Worm (Caenorhabditis elegans) whole organism, young adult: ENCODE measurements around the gene kin-2.

Source experiments
- C17E4.6 ChIP-seq: fragments of 200-800 bp; sonication (Bioruptor generic); IDR thresholded peaks from 2 replicates; pipeline ENCODE4 v1.3.6; 2022; ENCODE audit warnings: missing genetic modification reagents, missing genetic modification characterization, missing compliant biosample characterization
- D2030.7 ChIP-seq: fragments of 200-800 bp; sonication (Bioruptor generic); IDR thresholded peaks from 2 replicates; pipeline ENCODE4 v1.3.6; 2022; ENCODE audit warnings: missing genetic modification reagents, missing genetic modification characterization, missing compliant biosample characterization
- F37B4.10 ChIP-seq: fragments of 200-800 bp; sonication (Bioruptor generic); IDR thresholded peaks from 2 replicates; pipeline ENCODE4 v1.3.6; 2022; ENCODE audit warnings: missing genetic modification characterization, missing compliant biosample characterization
- K11D2.4 ChIP-seq: fragments of 200-800 bp; sonication (Bioruptor generic); IDR thresholded peaks from 2 replicates; pipeline ENCODE4 v1.3.6; 2022; ENCODE audit warnings: missing genetic modification reagents, missing genetic modification characterization, missing compliant biosample characterization
- K12H6.12 ChIP-seq: fragments of 200-800 bp; sonication (Bioruptor generic); optimal IDR thresholded peaks from 2 replicates; lab custom pipeline; 2018; ENCODE audit warnings: mild to moderate bottlenecking, missing genetic modification characterization, missing compliant biosample characterization
- Y95B8A.8 ChIP-seq: fragments of 200-800 bp; sonication (Bioruptor generic); IDR thresholded peaks from 2 replicates; pipeline ENCODE4 v1.3.6; 2022; ENCODE audit warnings: missing genetic modification reagents, missing genetic modification characterization, missing compliant biosample characterization
- ama-1 ChIP-seq, 3 experiments: fragments of 150-350 bp in 1 of 3; sonication (generic microtip) in 2 of 3; optimal IDR thresholded peaks; 2 replicates each; lab custom pipeline; 2014 to 2018; ENCODE audit warnings: missing biosample characterization in 2 of 3, missing genetic modification characterization in 2 of 3, missing genetic modification reagents in 2 of 3
- aptf-2 ChIP-seq: fragments of 200-800 bp; sonication (Bioruptor generic); conservative IDR thresholded peaks from 2 replicates; pipeline ENCODE4 v1.3.6; 2022; ENCODE audit warnings: missing genetic modification reagents, missing genetic modification characterization, missing compliant biosample characterization
- atf-7 ChIP-seq: sonication (generic microtip); optimal IDR thresholded peaks from 2 replicates; lab custom pipeline; 2017; ENCODE audit warnings: mild to moderate bottlenecking, missing genetic modification characterization, missing compliant biosample characterization
- attf-3 ChIP-seq: fragments of 200-800 bp; sonication (Bioruptor generic); conservative IDR thresholded peaks from 2 replicates; pipeline ENCODE4 v1.3.6; 2022; ENCODE audit warnings: missing genetic modification reagents, missing genetic modification characterization, missing compliant biosample characterization
- attf-6 ChIP-seq: fragments of 200-800 bp; sonication (Bioruptor generic); IDR thresholded peaks from 2 replicates; pipeline ENCODE4 v1.3.6; 2022; ENCODE audit warnings: missing genetic modification reagents, missing genetic modification characterization, missing compliant biosample characterization
- cebp-1 ChIP-seq, 2 experiments: fragments of 200-800 bp in 1 of 2; sonication (Bioruptor generic) in 1 of 2; sonication (generic microtip) in 1 of 2; IDR thresholded peaks in 1 of 2; optimal IDR thresholded peaks in 1 of 2; 2 replicates each; pipeline versions ENCODE4 v1.3.6 to Lab custom; 2017 to 2022; ENCODE audit warnings: missing compliant biosample characterization in 2 of 2, missing genetic modification characterization in 2 of 2, mild to moderate bottlenecking in 1 of 2, missing genetic modification reagents in 1 of 2, moderate library complexity in 1 of 2
- ceh-79 ChIP-seq: sonication (generic microtip); optimal IDR thresholded peaks from 2 replicates; lab custom pipeline; 2017; ENCODE audit warnings: mild to moderate bottlenecking, missing genetic modification characterization, missing compliant biosample characterization
- chd-7 ChIP-seq: sonication (generic microtip); optimal IDR thresholded peaks from 2 replicates; lab custom pipeline; 2016; ENCODE audit warnings: mild to moderate bottlenecking, missing genetic modification characterization, moderate library complexity, missing compliant biosample characterization
- dox-1 ChIP-seq: fragments of 200-800 bp; sonication (Bioruptor generic); IDR thresholded peaks from 2 replicates; pipeline ENCODE4 v1.3.6; 2022; ENCODE audit warnings: missing genetic modification reagents, missing genetic modification characterization, missing compliant biosample characterization
- efl-1 ChIP-seq: fragments of 150-350 bp; optimal IDR thresholded peaks from 2 replicates; lab custom pipeline; 2014; ENCODE audit warnings: missing biosample characterization, missing genetic modification reagents, missing genetic modification characterization
- egrh-3 ChIP-seq: fragments of 200-800 bp; sonication (Bioruptor generic); IDR thresholded peaks from 2 replicates; pipeline ENCODE4 v1.3.6; 2022; ENCODE audit warnings: missing genetic modification reagents, missing genetic modification characterization, missing compliant biosample characterization
- ekl-4 ChIP-seq: fragments of 200-800 bp; sonication (Bioruptor generic); IDR thresholded peaks from 2 replicates; pipeline ENCODE4 v1.3.6; 2022; ENCODE audit warnings: missing genetic modification reagents, missing genetic modification characterization, missing compliant biosample characterization
- ets-4 ChIP-seq: fragments of 200-800 bp; sonication (Bioruptor generic); optimal IDR thresholded peaks from 2 replicates; lab custom pipeline; 2018; ENCODE audit warnings: mild to moderate bottlenecking, missing genetic modification characterization, missing compliant biosample characterization
- gei-17 ChIP-seq: fragments of 200-800 bp; sonication (Bioruptor generic); optimal IDR thresholded peaks from 2 replicates; lab custom pipeline; 2018; ENCODE audit warnings: mild to moderate bottlenecking, missing genetic modification characterization, missing compliant biosample characterization
- him-1 ChIP-seq: sonication (generic microtip); optimal IDR thresholded peaks from 2 replicates; lab custom pipeline; 2016; ENCODE audit warnings: missing genotype, missing genetic modification reagents, missing genetic modification characterization, missing compliant biosample characterization
- hmg-1.2 ChIP-seq: fragments of 200-800 bp; sonication (Bioruptor generic); IDR thresholded peaks from 2 replicates; pipeline ENCODE4 v1.3.6; 2022; ENCODE audit warnings: missing genetic modification reagents, missing genetic modification characterization, missing compliant biosample characterization
- let-607 ChIP-seq, 2 experiments: fragments of 200-800 bp in 1 of 2; sonication (Bioruptor generic) in 1 of 2; sonication (generic microtip) in 1 of 2; optimal IDR thresholded peaks; 2 replicates each; lab custom pipeline; 2016 to 2018; ENCODE audit warnings: mild to moderate bottlenecking in 2 of 2, missing compliant biosample characterization in 2 of 2, missing genetic modification characterization in 2 of 2, moderate library complexity in 2 of 2, missing genotype in 1 of 2
- lin-26 ChIP-seq: fragments of 200-800 bp; sonication (Bioruptor generic); IDR thresholded peaks from 2 replicates; pipeline ENCODE4 v1.3.6; 2022; ENCODE audit warnings: missing genetic modification reagents, missing genetic modification characterization, missing compliant biosample characterization
- lin-35 ChIP-seq, 3 experiments: fragments of 150-350 bp in 2 of 3; sonication (generic microtip) in 1 of 3; optimal IDR thresholded peaks; 2 replicates each; lab custom pipeline; 2014 to 2018; ENCODE audit warnings: missing biosample characterization in 3 of 3, missing genetic modification characterization in 3 of 3, missing genetic modification reagents in 3 of 3
- lin-40 ChIP-seq: sonication (generic microtip); optimal IDR thresholded peaks from 2 replicates; lab custom pipeline; 2016; ENCODE audit warnings: missing genetic modification characterization, mild to moderate bottlenecking, missing compliant biosample characterization, missing genotype, missing genetic modification reagents
- mcd-1 ChIP-seq: fragments of 200-800 bp; sonication (Bioruptor generic); IDR thresholded peaks from 2 replicates; pipeline ENCODE4 v1.3.6; 2022; ENCODE audit warnings: missing genetic modification reagents, missing genetic modification characterization, missing compliant biosample characterization
- mes-4 ChIP-seq: sonication (generic microtip); optimal IDR thresholded peaks from 2 replicates; lab custom pipeline; 2016; ENCODE audit warnings: missing genotype, missing genetic modification characterization, missing compliant biosample characterization
- nfyb-1 ChIP-seq: fragments of 200-800 bp; sonication (Bioruptor generic); IDR thresholded peaks from 2 replicates; pipeline ENCODE4 v1.3.6; 2022; ENCODE audit warnings: missing genetic modification reagents, missing genetic modification characterization, missing compliant biosample characterization
- nhr-120 ChIP-seq: fragments of 200-800 bp; sonication (Bioruptor generic); IDR thresholded peaks from 2 replicates; pipeline ENCODE4 v1.3.6; 2022; ENCODE audit warnings: missing genetic modification characterization, missing compliant biosample characterization
- nhr-27 ChIP-seq: fragments of 200-800 bp; sonication (Bioruptor generic); optimal IDR thresholded peaks from 2 replicates; lab custom pipeline; 2018; ENCODE audit warnings: mild to moderate bottlenecking, missing genetic modification characterization, moderate library complexity, missing compliant biosample characterization
- rcor-1 ChIP-seq: fragments of 200-800 bp; sonication (Bioruptor generic); IDR thresholded peaks from 2 replicates; pipeline ENCODE4 v1.3.6; 2022; ENCODE audit warnings: missing genetic modification reagents, missing genetic modification characterization, missing compliant biosample characterization
- repo-1 ChIP-seq: sonication (generic microtip); optimal IDR thresholded peaks from 2 replicates; lab custom pipeline; 2017; ENCODE audit warnings: mild to moderate bottlenecking, missing genetic modification characterization, missing compliant biosample characterization
- rpc-1 ChIP-seq, 2 experiments: fragments of 150-350 bp in 1 of 2; sonication (generic microtip) in 1 of 2; optimal IDR thresholded peaks; 2 replicates each; lab custom pipeline; 2014 to 2018; ENCODE audit warnings: missing biosample characterization in 1 of 2, missing genetic modification characterization in 1 of 2, missing genetic modification reagents in 1 of 2, missing genotype in 1 of 2
- snpc-1.1 ChIP-seq: sonication (generic microtip); optimal IDR thresholded peaks from 2 replicates; lab custom pipeline; 2017; ENCODE audit warnings: missing genetic modification characterization, mild to moderate bottlenecking, missing compliant biosample characterization, antibody characterized with exemption, moderate library complexity, missing genotype, missing genetic modification reagents; ENCODE audit not compliant: insufficient read depth
- somi-1 ChIP-seq: fragments of 200-800 bp; sonication (Bioruptor generic); optimal IDR thresholded peaks from 2 replicates; lab custom pipeline; 2018; ENCODE audit warnings: mild to moderate bottlenecking, missing genetic modification characterization, missing compliant biosample characterization
- tbp1 ChIP-seq: fragments of 200-800 bp; sonication (Bioruptor generic); optimal IDR thresholded peaks from 2 replicates; lab custom pipeline; 2018; ENCODE audit warnings: mild to moderate bottlenecking, missing genetic modification characterization, missing compliant biosample characterization
- unc-130 ChIP-seq: sonication (generic microtip); optimal IDR thresholded peaks from 2 replicates; lab custom pipeline; 2016; ENCODE audit warnings: missing genetic modification reagents, missing genetic modification characterization, missing compliant biosample characterization
- xnd-1 ChIP-seq: sonication (generic microtip); optimal IDR thresholded peaks from 2 replicates; lab custom pipeline; 2016; ENCODE audit warnings: missing genotype, missing genetic modification reagents, missing genetic modification characterization, missing compliant biosample characterization
- zfh-2 ChIP-seq: fragments of 200-800 bp; sonication (Bioruptor generic); conservative IDR thresholded peaks from 2 replicates; pipeline ENCODE4 v1.3.6; 2022; ENCODE audit warnings: missing genetic modification reagents, missing genetic modification characterization, missing compliant biosample characterization
- ztf-18 ChIP-seq: sonication (generic microtip); optimal IDR thresholded peaks from 2 replicates; lab custom pipeline; 2016; ENCODE audit warnings: missing genotype, mild to moderate bottlenecking, missing genetic modification characterization, missing compliant biosample characterization

kin-2 gene

DNA sequence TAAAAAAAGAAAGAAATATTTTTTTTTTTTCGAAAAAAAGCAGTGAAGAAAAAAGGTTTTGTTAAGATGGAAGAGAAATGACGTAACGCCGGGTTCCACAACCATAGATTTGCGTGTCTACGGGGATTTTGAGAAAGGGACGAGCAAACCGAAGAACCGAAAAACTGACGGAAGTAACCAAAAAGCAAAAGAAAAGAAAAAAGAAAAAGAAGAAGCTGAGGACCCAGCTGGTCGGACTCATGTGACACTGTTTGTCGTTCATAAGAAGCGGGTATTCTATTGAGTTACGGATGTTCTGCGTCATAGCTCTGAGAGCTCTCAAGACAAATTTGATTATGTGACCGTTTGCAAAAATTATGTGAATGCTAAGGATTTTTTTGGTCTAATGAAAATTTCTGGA lies 5.1 kb upstream of the kin-2 start:
- TF ChIP-seq lin-26 (no peak), lin-40 (tag; lab: Kevin White, UChicago) (peak; percentile 14), cebp-1 (GFP tag; IDR thresholded peaks at IDR 0.05; lab: Robert Waterston, UW) (no peak), cebp-1 (tag; optimal IDR thresholded peaks at IDR 0.05; lab: Kevin White, UChicago) (peak; percentile 11), atf-7 (peak; percentile 8), hmg-1.2 (GFP tag; lab: Robert Waterston, UW) (0 out of 2 replicates have a peak, but pooled peaks have one; percentile 13), ztf-18 (tag; lab: Kevin White, UChicago) (no peak), K12H6.12 (tag; lab: Kevin White, UChicago) (peak; percentile 59)

DNA sequence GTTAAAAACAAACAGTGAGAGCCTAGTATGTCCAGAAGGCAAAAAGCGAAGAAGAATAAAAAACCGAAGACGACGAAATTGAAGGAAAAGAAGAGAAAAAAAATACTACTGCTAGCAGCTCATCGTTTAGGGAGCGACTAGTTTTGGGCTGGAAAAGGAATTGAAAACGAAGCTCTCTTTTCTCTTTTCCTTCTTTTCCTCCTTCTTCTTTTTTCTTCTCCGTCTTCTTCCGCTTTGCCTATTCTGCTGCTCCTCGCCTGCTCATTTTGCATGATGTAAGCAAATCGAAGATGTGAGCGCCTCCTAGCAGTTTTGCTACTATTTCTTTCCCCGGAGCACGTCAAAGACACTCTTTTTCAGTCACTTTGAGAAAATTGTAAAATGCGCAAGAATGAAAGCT lies 4.0 kb upstream of the kin-2 start:
- no peak for TF ChIP-seq tbp1
- no peak for TF ChIP-seq F37B4.10 (GFP tag; lab: Robert Waterston, UW)
- 0 out of 2 replicates have a peak, but pooled peaks have one; percentile 39 for TF ChIP-seq ekl-4 (GFP tag; lab: Robert Waterston, UW)
- TF ChIP-seq mes-4 = no peak
- TF ChIP-seq zfh-2 (GFP tag; lab: Robert Waterston, UW) = 0 out of 2 replicates have a peak, but pooled peaks have one; percentile 17

DNA sequence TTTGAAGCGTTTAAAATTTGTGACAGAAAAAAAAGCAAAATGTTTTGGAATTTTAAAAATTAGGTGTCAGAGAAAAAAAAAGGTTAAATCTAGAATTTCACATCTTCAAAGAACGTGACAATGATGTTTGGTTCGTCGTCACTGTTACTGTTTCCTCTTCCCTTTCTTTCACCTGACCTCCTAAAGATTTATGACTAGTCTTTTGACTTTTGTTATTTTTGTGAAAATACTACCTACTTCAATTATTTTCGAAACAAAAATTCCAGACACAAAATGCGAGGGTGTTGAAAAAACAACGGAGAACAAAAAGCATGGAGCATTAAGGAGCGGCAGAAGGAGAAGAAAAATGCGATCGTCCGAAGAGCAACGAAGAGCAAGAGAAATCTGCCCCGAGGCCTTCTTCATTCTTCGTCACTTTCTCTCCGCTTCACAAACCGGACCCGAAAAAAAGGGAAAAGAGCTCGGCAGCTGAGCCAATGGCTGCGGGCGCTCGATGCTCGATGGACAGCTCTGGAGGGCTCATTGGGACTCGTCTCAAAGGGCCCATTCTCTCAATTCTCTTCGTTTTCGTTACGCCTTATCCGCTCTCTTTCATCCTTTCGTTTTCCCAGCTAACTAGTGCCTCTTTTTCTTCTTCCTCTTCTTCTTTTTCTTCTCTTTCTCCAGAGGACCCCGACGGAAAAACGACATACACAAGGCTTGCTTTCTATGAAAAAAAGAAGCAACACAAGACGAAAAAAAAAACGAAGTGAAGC lies 1.3 kb downstream of the kin-2 start:
- no peak for TF ChIP-seq cebp-1 (GFP tag; IDR thresholded peaks at IDR 0.05; lab: Robert Waterston, UW)
- TF ChIP-seq cebp-1 (tag; optimal IDR thresholded peaks at IDR 0.05; lab: Kevin White, UChicago) = peak; percentile 26
- no peak for TF ChIP-seq him-1 (tag; lab: Kevin White, UChicago)
- TF ChIP-seq zfh-2 (GFP tag; lab: Robert Waterston, UW) = peak; percentile 92
- 0 out of 2 replicates have a peak, but pooled peaks have one; percentile 8 for TF ChIP-seq K11D2.4 (GFP tag; lab: Robert Waterston, UW)
- TF ChIP-seq unc-130 (GFP tag; lab: Kevin White, UChicago) = no peak
- TF ChIP-seq rpc-1 (optimal IDR thresholded peaks at IDR 0.05; lab: Kevin White, UChicago) = no peak
- no peak for TF ChIP-seq rpc-1 (tag; optimal IDR thresholded peaks at IDR 0.05; lab: Kevin White, UChicago)
- no peak for TF ChIP-seq aptf-2 (GFP tag; lab: Robert Waterston, UW)
- peak; percentile 7 for TF ChIP-seq somi-1 (GFP tag; lab: Kevin White, UChicago)
- no peak for TF ChIP-seq nhr-27 (tag; lab: Kevin White, UChicago)
- no peak for TF ChIP-seq attf-3 (GFP tag; lab: Robert Waterston, UW)
- TF ChIP-seq snpc-1.1 = no peak
- TF ChIP-seq Y95B8A.8 = no peak
- TF ChIP-seq D2030.7 (GFP tag; lab: Robert Waterston, UW) = no peak
- TF ChIP-seq nfyb-1 (GFP tag; lab: Robert Waterston, UW) = 0 out of 2 replicates have a peak, but pooled peaks have one; percentile 37
- TF ChIP-seq gei-17 (GFP tag; lab: Kevin White, UChicago) = no peak
- TF ChIP-seq ceh-79 = no peak
- peak; percentile 27; the same call in 1 of the 2 replicates for TF ChIP-seq dox-1 (GFP tag; lab: Robert Waterston, UW)
- 0 out of 2 replicates have a peak, but pooled peaks have one; percentile 13 for TF ChIP-seq rcor-1
- TF ChIP-seq egrh-3 = peak; percentile 62; the same call in 1 of the 2 replicates
- TF ChIP-seq xnd-1 = no peak
- peak in 1 of 3 experiments; percentile 69 for TF ChIP-seq lin-35 (GFP tag; optimal IDR thresholded peaks at IDR 0.05; lab: Kevin White, UChicago)
- TF ChIP-seq repo-1 (tag; lab: Kevin White, UChicago) = no peak
- TF ChIP-seq K12H6.12 (tag; lab: Kevin White, UChicago) = peak; percentile 50
- TF ChIP-seq nhr-120 (GFP tag; lab: Robert Waterston, UW) = no peak
- peak; percentile 42; the same call in 1 of the 2 replicates for TF ChIP-seq mcd-1 (GFP tag; lab: Robert Waterston, UW)
- no peak for TF ChIP-seq chd-7 (tag; lab: Kevin White, UChicago)
- TF ChIP-seq attf-6 (GFP tag; lab: Robert Waterston, UW) = no peak
- no peak for TF ChIP-seq F37B4.10 (GFP tag; lab: Robert Waterston, UW)
- no peak for TF ChIP-seq ama-1 (optimal IDR thresholded peaks at IDR 0.05; lab: Kevin White, UChicago)
- no peak for TF ChIP-seq ama-1 (GFP tag; optimal IDR thresholded peaks at IDR 0.05; lab: Kevin White, UChicago)
- TF ChIP-seq let-607 (tag; optimal IDR thresholded peaks at IDR 0.05; lab: Kevin White, UChicago) = no peak
- no peak for TF ChIP-seq C17E4.6 (GFP tag; lab: Robert Waterston, UW)
- TF ChIP-seq ets-4 (GFP tag; lab: Kevin White, UChicago) = no peak
- no peak for TF ChIP-seq efl-1
